Fruit fly (Drosophila melanogaster): ENCODE results near the gene Ir7f.
A peak's percentile ranks its signal among the peaks of the same experiment; 100 is the strongest.

Gene Ir7f

DNA sequence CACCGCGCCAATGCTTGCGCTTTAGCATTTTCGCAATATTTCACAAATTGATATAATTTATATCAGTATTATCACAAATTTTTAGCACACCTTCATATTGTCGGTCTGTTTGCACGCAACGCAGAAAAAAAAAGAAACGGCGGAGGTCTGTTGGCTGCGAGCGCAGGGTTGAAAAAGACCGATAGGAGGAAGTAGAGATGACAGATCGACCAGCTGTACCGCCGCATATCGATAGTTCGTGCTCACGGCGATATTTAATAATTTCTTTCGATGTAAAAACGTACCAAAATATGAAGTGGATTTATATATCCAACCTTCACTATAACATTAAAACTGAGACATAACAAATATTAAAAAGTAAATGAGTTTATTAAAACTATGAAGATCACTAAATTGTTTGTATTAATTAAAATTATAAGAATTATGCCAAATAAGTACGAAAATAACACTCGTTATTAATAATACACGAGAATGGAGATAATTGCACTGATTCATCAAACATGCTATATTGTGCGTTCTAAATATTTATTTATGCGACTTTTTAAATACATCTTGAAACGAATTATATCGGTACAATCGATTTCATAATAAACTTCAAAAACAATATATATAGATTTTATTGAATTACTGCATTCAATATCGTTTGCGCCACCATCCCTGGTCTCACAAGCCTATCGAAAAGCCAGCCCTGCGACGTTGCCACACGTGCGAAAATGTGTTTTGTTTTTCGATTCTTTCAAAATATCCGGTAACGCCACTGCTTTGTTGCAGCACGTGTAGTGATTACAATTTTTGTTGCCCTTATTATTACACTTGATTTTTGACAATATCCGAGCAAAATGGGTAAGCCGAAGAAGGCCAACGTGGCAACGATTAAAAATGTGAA, 17.6 kb upstream of the Ir7f start, which contains the start of the genes RpS6 and bys (continued):
- TF ChIP-seq CG7786 (GFP tag; optimal IDR thresholded peaks at IDR 0.05), result no peak
- TF ChIP-seq Meics (GFP tag; optimal IDR thresholded peaks at IDR 0.05), result peak; percentile 66
- TF ChIP-seq vvl (GFP tag; IDR thresholded peaks at IDR 0.05), result peak; percentile 31; the same call in 1 of the 2 replicates
- TF ChIP-seq psq (GFP tag; optimal IDR thresholded peaks at IDR 0.05), result no peak
- TF ChIP-seq Dref (GFP tag; IDR thresholded peaks at IDR 0.05), result peak; percentile 76
- no peak for TF ChIP-seq CG1024 (GFP tag; IDR thresholded peaks at IDR 0.05)
- TF ChIP-seq caup (GFP tag; optimal IDR thresholded peaks at IDR 0.05; ENCODE audit: severe bottlenecking), result peak; percentile 69
- TF ChIP-seq knrl (GFP tag; IDR thresholded peaks at IDR 0.05; ENCODE audit: partially characterized antibody), result peak; percentile 83
- TF ChIP-seq B-H2 (GFP tag; optimal IDR thresholded peaks at IDR 0.05), result peak; percentile 40
- TF ChIP-seq CG4328 (GFP tag; optimal IDR thresholded peaks at IDR 0.05), result peak; percentile 15
- TF ChIP-seq Scr (GFP tag; IDR thresholded peaks at IDR 0.05; ENCODE audit: partially characterized antibody), result peak; percentile 88
- peak; percentile 30 for TF ChIP-seq kni (GFP tag; optimal IDR thresholded peaks at IDR 0.05)
- TF ChIP-seq Drgx (GFP tag; IDR thresholded peaks at IDR 0.05), result peak; percentile 49
- peak; percentile 43; the same call in 1 of the 2 replicates for TF ChIP-seq CG31441 (GFP tag; IDR thresholded peaks at IDR 0.05)
- TF ChIP-seq CG10274 (GFP tag; optimal IDR thresholded peaks at IDR 0.05), result peak; percentile 46
- peak; percentile 32 for TF ChIP-seq CG8944 (GFP tag; optimal IDR thresholded peaks at IDR 0.05)
- TF ChIP-seq ara (GFP tag; IDR thresholded peaks at IDR 0.05), result peak; percentile 13; the same call in 1 of the 2 replicates
- peak; percentile 5; the same call in 1 of the 2 replicates for TF ChIP-seq CG6689 (GFP tag; IDR thresholded peaks at IDR 0.05)
- TF ChIP-seq CG17829 (tag; optimal IDR thresholded peaks at IDR 0.05), result peak; percentile 12
- peak; percentile 8 for TF ChIP-seq CG4820 (GFP tag; optimal IDR thresholded peaks at IDR 0.05)
- peak; percentile 61; the same call in 1 of the 3 replicates for TF ChIP-seq ase (GFP tag; IDR thresholded peaks at IDR 0.05)
- TF ChIP-seq Dll (GFP tag; IDR thresholded peaks at IDR 0.05; ENCODE audit: partially characterized antibody), result peak; percentile 80
- no peak for TF ChIP-seq CG1529 (GFP tag; optimal IDR thresholded peaks at IDR 0.05)
- TF ChIP-seq CG4617 (GFP tag; optimal IDR thresholded peaks at IDR 0.05; ENCODE audit: borderline replicate concordance), result peak; percentile 19
- peak; percentile 64 for TF ChIP-seq Asciz (GFP tag; optimal IDR thresholded peaks at IDR 0.05)
- peak; percentile 35 for TF ChIP-seq CG2678 (tag; optimal IDR thresholded peaks at IDR 0.05)
- no peak for TF ChIP-seq ab (GFP tag; optimal IDR thresholded peaks at IDR 0.05)
- TF ChIP-seq D19B (GFP tag; optimal IDR thresholded peaks at IDR 0.05), result no peak
- peak; percentile 63 for TF ChIP-seq CG10267 (tag; optimal IDR thresholded peaks at IDR 0.05)
- TF ChIP-seq CG17385 (GFP tag; optimal IDR thresholded peaks at IDR 0.05), result peak; percentile 63
- TF ChIP-seq az2 (GFP tag; optimal IDR thresholded peaks at IDR 0.05), result peak; percentile 29
- peak; percentile 30; the same call in 1 of the 3 replicates for TF ChIP-seq so (GFP tag; IDR thresholded peaks at IDR 0.05)
- TF ChIP-seq CG7556 (GFP tag; optimal IDR thresholded peaks at IDR 0.05), result peak; percentile 49
- no peak for TF ChIP-seq cad (GFP tag; optimal IDR thresholded peaks at IDR 0.05)
- peak; percentile 60 for TF ChIP-seq cwo (GFP tag; optimal IDR thresholded peaks at IDR 0.05)
- no peak for TF ChIP-seq ATbp (GFP tag; optimal IDR thresholded peaks at IDR 0.05)
- TF ChIP-seq CG13775 (GFP tag; optimal IDR thresholded peaks at IDR 0.05), result peak; percentile 66
- no peak for TF ChIP-seq Sox102F (GFP tag; optimal IDR thresholded peaks at IDR 0.05)
- TF ChIP-seq jigr1 (GFP tag; IDR thresholded peaks at IDR 0.05), result no peak
- 0 out of 2 replicates have a peak, but pooled peaks have one; percentile 23 for TF ChIP-seq CG8765 (GFP tag; IDR thresholded peaks at IDR 0.05)
- peak; percentile 32 for TF ChIP-seq CG13624 (GFP tag; optimal IDR thresholded peaks at IDR 0.05)
- TF ChIP-seq en (GFP tag; optimal IDR thresholded peaks at IDR 0.05), result no peak
- TF ChIP-seq CG14050 (GFP tag; IDR thresholded peaks at IDR 0.05), result no peak; the same call in 2 of the 3 replicates
- peak; percentile 71 for TF ChIP-seq zen2 (GFP tag; IDR thresholded peaks at IDR 0.05; ENCODE audit: partially characterized antibody)
- TF ChIP-seq CG16863 (GFP tag; optimal IDR thresholded peaks at IDR 0.05), result no peak
- peak; percentile 57 for TF ChIP-seq pfk (GFP tag; optimal IDR thresholded peaks at IDR 0.05)
- peak; percentile 22 for TF ChIP-seq CG15514 (GFP tag; optimal IDR thresholded peaks at IDR 0.05)
- TF ChIP-seq CG6683 (GFP tag; optimal IDR thresholded peaks at IDR 0.05), result no peak
